Worm (Caenorhabditis elegans) whole organism, L4/young adult: ENCODE data around the gene F46F5.13.

Experiments used
- W03F9.2 ChIP-seq: fragments of 150-350 bp; optimal IDR thresholded peaks from 2 replicates; lab custom pipeline; 2014; ENCODE audit warnings: missing biosample characterization, missing genetic modification characterization
- dao-5 ChIP-seq: sonication (generic microtip); optimal IDR thresholded peaks from 2 replicates; lab custom pipeline; 2016; ENCODE audit warnings: missing genotype, missing genetic modification characterization, moderate library complexity, missing compliant biosample characterization

DNA sequence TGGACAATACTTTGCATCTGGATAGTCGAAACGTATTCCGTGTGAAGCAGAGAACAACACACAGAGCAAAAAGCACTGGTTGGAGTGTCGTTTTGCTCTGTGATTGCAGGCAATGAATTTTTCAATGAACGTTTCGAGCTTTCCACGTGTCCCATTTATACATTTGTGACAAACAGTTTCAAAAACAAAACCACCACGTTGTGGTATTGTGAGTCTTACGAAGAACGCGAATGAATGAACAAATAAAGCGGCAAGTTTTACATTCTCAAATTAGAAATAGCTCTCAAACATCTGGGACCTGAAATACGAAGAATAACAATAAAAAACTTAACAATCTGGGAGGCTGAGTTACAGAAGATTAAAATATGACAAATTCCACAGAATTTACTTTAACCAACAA is 11.3 kb upstream of the F46F5.13 start, which contains the start of gene F46F5.1:
- TF ChIP-seq W03F9.2 (tag; lab: Kevin White, UChicago) (no peak), dao-5 (tag; lab: Kevin White, UChicago) (no peak)
